Worm (Caenorhabditis elegans) whole organism, L4/young adult: Measurements from ENCODE around the gene pxd-1.

Source experiments
- W03F9.2 ChIP-seq: fragments of 150-350 bp; optimal IDR thresholded peaks from 2 replicates; lab custom pipeline; 2014; ENCODE audit warnings: missing biosample characterization, missing genetic modification characterization
- dao-5 ChIP-seq: sonication (generic microtip); optimal IDR thresholded peaks from 2 replicates; lab custom pipeline; 2016; ENCODE audit warnings: missing genotype, missing genetic modification characterization, moderate library complexity, missing compliant biosample characterization
- him-1 ChIP-seq: sonication (generic microtip); optimal IDR thresholded peaks from 2 replicates; lab custom pipeline; 2016; ENCODE audit warnings: missing genotype, missing genetic modification reagents, missing genetic modification characterization, missing compliant biosample characterization

DNA sequence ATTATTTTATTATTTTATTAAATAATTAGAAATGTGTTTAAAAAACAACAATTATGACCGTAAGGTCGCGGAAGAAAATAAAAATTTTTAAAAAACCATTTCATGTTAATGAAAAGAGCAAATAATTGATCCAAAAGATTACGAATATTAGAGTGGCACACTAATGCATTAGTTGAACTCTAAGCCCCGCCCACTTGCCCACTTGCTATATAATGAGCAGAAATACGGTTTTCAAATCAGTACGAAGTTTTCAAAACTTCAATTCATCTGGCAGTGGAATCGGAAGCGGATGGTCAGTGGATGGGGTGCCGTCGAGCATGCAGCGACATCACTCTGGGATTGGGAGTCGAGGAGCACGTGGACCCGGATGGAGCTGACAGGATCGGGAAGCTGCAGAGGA, 18.2 kb upstream of the pxd-1 start, which contains the start of gene C36E8.6:
- TF ChIP-seq him-1 (tag; lab: Kevin White, UChicago), result no peak
- TF ChIP-seq W03F9.2 (tag; lab: Kevin White, UChicago), result no peak
- TF ChIP-seq dao-5 (tag; lab: Kevin White, UChicago), result no peak
